Worm (Caenorhabditis elegans) whole organism, early embryonic: ENCODE data around the gene dod-24.

ENCODE experiments used
- ama-1 ChIP-seq: fragments of 150-350 bp; optimal IDR thresholded peaks from 2 replicates; lab custom pipeline; 2014
- ceh-13 ChIP-seq: fragments of 200-800 bp; sonication (Bioruptor generic); optimal IDR thresholded peaks from 2 replicates; lab custom pipeline; 2018; ENCODE audit warnings: mild to moderate bottlenecking, missing genetic modification characterization, missing compliant biosample characterization
- ceh-36 ChIP-seq: sonication (generic microtip); optimal IDR thresholded peaks from 2 replicates; lab custom pipeline; 2016; ENCODE audit warnings: missing genetic modification characterization, inconsistent platforms, missing compliant biosample characterization
- ets-7 ChIP-seq: sonication (generic microtip); optimal IDR thresholded peaks from 2 replicates; lab custom pipeline; 2016; ENCODE audit warnings: missing genotype, missing genetic modification characterization, missing compliant biosample characterization
- flt-1 ChIP-seq: fragments of 200-800 bp; sonication (Bioruptor generic); IDR thresholded peaks from 2 replicates; pipeline ENCODE4 v1.3.6; 2022; ENCODE audit warnings: missing genetic modification characterization, missing compliant biosample characterization
- hmbx-1 ChIP-seq: sonication (generic microtip); optimal IDR thresholded peaks from 2 replicates; lab custom pipeline; 2016; ENCODE audit warnings: mild to moderate bottlenecking, missing genetic modification characterization, missing compliant biosample characterization
- hnd-1 ChIP-seq: sonication (generic microtip); optimal IDR thresholded peaks from 2 replicates; lab custom pipeline; 2016; ENCODE audit warnings: missing genetic modification characterization, missing compliant biosample characterization

DNA sequence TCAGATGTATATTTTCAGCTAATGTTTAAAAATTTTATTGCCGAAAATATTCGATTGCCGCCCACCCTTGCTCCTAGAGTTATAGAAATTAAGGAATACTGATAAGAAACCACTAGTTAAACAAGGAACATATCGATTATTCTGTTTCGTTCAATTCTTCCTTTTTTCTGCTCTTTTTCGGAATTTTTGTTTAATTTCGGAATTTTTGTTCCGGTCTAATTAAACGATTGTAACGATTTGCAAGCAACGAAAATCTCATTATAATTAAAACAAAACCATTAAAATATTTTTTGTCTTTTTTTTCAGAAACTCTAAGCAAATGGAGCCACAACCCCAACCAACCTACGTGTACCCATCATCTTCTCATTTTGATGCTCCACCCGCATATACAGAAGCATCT, 49.0 kb downstream of the dod-24 start, which contains the start of gene K08D8.1:
- TF ChIP-seq ama-1 (lab: Kevin White, UChicago) (no peak), ceh-36 (tag; lab: Kevin White, UChicago) (no peak), ets-7 (tag; lab: Kevin White, UChicago) (no peak), flt-1 (GFP tag; lab: Robert Waterston, UW) (no peak), hnd-1 (no peak), hmbx-1 (no peak), ceh-13 (no peak)
